Fruit fly (Drosophila melanogaster) whole organism, pupa: ENCODE data around the gene spri.

Source experiments
- CG10348 ChIP-seq: fragments of 200-800 bp; sonication (Bioruptor generic); IDR thresholded peaks from 2 replicates; pipeline ENCODE4 v1.3.6; 2022; ENCODE audit warnings: missing biosample characterization, missing genetic modification characterization
- CG12605 ChIP-seq: fragments of 200-800 bp; sonication (Bioruptor generic); IDR thresholded peaks from 2 replicates; pipeline ENCODE4 v1.3.6; 2022; ENCODE audit warnings: missing biosample characterization, missing genetic modification characterization
- CG13204 ChIP-seq: fragments of 200-800 bp; sonication (Bioruptor generic); optimal IDR thresholded peaks from 2 replicates; lab custom pipeline; 2018; ENCODE audit warnings: missing biosample characterization, mild to moderate bottlenecking, missing genetic modification characterization, moderate library complexity
- CG14655 ChIP-seq: fragments of 200-800 bp; sonication (Bioruptor generic); optimal IDR thresholded peaks from 3 replicates; lab custom pipeline; 2017; ENCODE audit warnings: mild to moderate bottlenecking, missing biosample characterization, missing genetic modification reagents, missing genetic modification characterization
- CG15710 ChIP-seq: fragments of 200-800 bp; sonication (Bioruptor generic); optimal IDR thresholded peaks from 2 replicates; lab custom pipeline; 2018; ENCODE audit warnings: missing biosample characterization, mild to moderate bottlenecking, missing genetic modification characterization, moderate library complexity
- CG17806 ChIP-seq: fragments of 200-800 bp; sonication (Bioruptor generic); optimal IDR thresholded peaks from 2 replicates; lab custom pipeline; 2018; ENCODE audit warnings: missing biosample characterization, mild to moderate bottlenecking, missing genetic modification characterization, moderate library complexity
- CG32121 ChIP-seq: fragments of 200-800 bp; sonication (Bioruptor generic); IDR thresholded peaks from 2 replicates; pipeline ENCODE4 v1.3.6; 2022; ENCODE audit warnings: missing biosample characterization, missing genetic modification characterization
- CG34367 ChIP-seq: fragments of 200-800 bp; sonication (Bioruptor generic); optimal IDR thresholded peaks from 2 replicates; lab custom pipeline; 2018; ENCODE audit warnings: missing biosample characterization, mild to moderate bottlenecking, missing genetic modification characterization
- CG4496 ChIP-seq: fragments of 200-800 bp; sonication (Bioruptor generic); IDR thresholded peaks from 3 replicates; pipeline ENCODE4 v1.3.6; 2022; ENCODE audit warnings: missing biosample characterization, missing genetic modification characterization
- CG8159 ChIP-seq: fragments of 200-800 bp; sonication (Bioruptor generic); optimal IDR thresholded peaks from 3 replicates; lab custom pipeline; 2018; ENCODE audit warnings: missing biosample characterization, mild to moderate bottlenecking, missing genetic modification characterization, moderate library complexity
- CG8301 ChIP-seq: fragments of 200-800 bp; sonication (Bioruptor generic); optimal IDR thresholded peaks from 2 replicates; lab custom pipeline; 2018; ENCODE audit warnings: missing biosample characterization, mild to moderate bottlenecking, missing genetic modification characterization
- CG9948 ChIP-seq: fragments of 200-800 bp; sonication (Bioruptor generic); optimal IDR thresholded peaks from 2 replicates; lab custom pipeline; 2018; ENCODE audit warnings: missing biosample characterization, mild to moderate bottlenecking, missing genetic modification characterization, moderate library complexity
- D1 ChIP-seq: fragments of 200-800 bp; sonication (Bioruptor generic); optimal IDR thresholded peaks from 2 replicates; lab custom pipeline; 2018; ENCODE audit warnings: missing biosample characterization, mild to moderate bottlenecking, missing genetic modification characterization, moderate library complexity
- EcR ChIP-seq: fragments of 200-800 bp; sonication (Bioruptor generic); optimal IDR thresholded peaks from 3 replicates; lab custom pipeline; 2019; ENCODE audit warnings: missing biosample characterization, missing genetic modification characterization, mild to moderate bottlenecking, moderate library complexity, missing genetic modification reagents
- Ets98B ChIP-seq: fragments of 200-800 bp; sonication (Bioruptor generic); IDR thresholded peaks from 2 replicates; pipeline ENCODE4 v1.3.6; 2022; ENCODE audit warnings: missing biosample characterization, missing genetic modification characterization
- Pif1A ChIP-seq: fragments of 200-800 bp; sonication (Bioruptor generic); optimal IDR thresholded peaks from 3 replicates; lab custom pipeline; 2016; ENCODE audit warnings: missing biosample characterization, missing genetic modification characterization
- Pif1B ChIP-seq: fragments of 200-800 bp; sonication (Bioruptor generic); optimal IDR thresholded peaks from 3 replicates; lab custom pipeline; 2016; ENCODE audit warnings: missing biosample characterization, missing genetic modification characterization
- Snoo ChIP-seq: fragments of 200-800 bp; sonication (Bioruptor generic); optimal IDR thresholded peaks from 3 replicates; lab custom pipeline; 2017; ENCODE audit warnings: missing biosample characterization, mild to moderate bottlenecking, missing genetic modification characterization, inconsistent platforms
- fd96Ca ChIP-seq: fragments of 200-800 bp; sonication (Bioruptor generic); IDR thresholded peaks from 3 replicates; pipeline ENCODE4 v1.3.6; 2022; ENCODE audit warnings: missing biosample characterization, missing genetic modification characterization
- gl ChIP-seq: fragments of 200-800 bp; sonication (Bioruptor generic); optimal IDR thresholded peaks from 2 replicates; lab custom pipeline; 2018; ENCODE audit warnings: missing biosample characterization, mild to moderate bottlenecking, missing genetic modification characterization
- rn ChIP-seq: fragments of 200-800 bp; sonication (Bioruptor generic); IDR thresholded peaks from 2 replicates; pipeline ENCODE4 v1.3.6; 2022; ENCODE audit warnings: missing biosample characterization, missing genetic modification characterization

Gene spri

dm6 chrX:10558060-10558459, 27.2 kb downstream of the spri start:
- peak; percentile 20 for TF ChIP-seq CG14655 (GFP tag; lab: Kevin White, UChicago)
- TF ChIP-seq fd96Ca, result no peak
- peak; percentile 43 for TF ChIP-seq Ets98B (GFP tag; lab: Robert Waterston, UW)
- TF ChIP-seq CG8301, result peak; percentile 14
- no peak for TF ChIP-seq CG15710
- no peak for TF ChIP-seq CG12605 (GFP tag; lab: Robert Waterston, UW)
- TF ChIP-seq CG32121, result peak; percentile 17; the same call in 1 of the 2 replicates

- TF ChIP-seq CG8159 (peak; percentile 73), Ets98B (GFP tag; lab: Robert Waterston, UW) (peak; percentile 76), CG4496 (GFP tag; lab: Robert Waterston, UW) (peak; percentile 80; the same call in 2 of the 3 replicates), CG13204 (GFP tag; lab: Kevin White, UChicago) (peak; percentile 22), CG17806 (tag; lab: Kevin White, UChicago) (peak; percentile 70), Pif1A (GFP tag; lab: Kevin White, UChicago) (peak; percentile 87), D1 (tag; lab: Kevin White, UChicago) (peak; percentile 21), CG14655 (GFP tag; lab: Kevin White, UChicago) (peak; percentile 97), EcR (GFP tag; lab: Kevin White, UChicago) (no peak), gl (peak; percentile 36), CG15710 (peak; percentile 67), CG12605 (GFP tag; lab: Robert Waterston, UW) (peak; percentile 53), CG34367 (tag; lab: Kevin White, UChicago) (peak; percentile 58), Snoo (tag; lab: Kevin White, UChicago) (peak; percentile 89), CG8301 (peak; percentile 94), Pif1B (GFP tag; lab: Kevin White, UChicago) (peak; percentile 91), rn (GFP tag; lab: Robert Waterston, UW) (peak; percentile 74), fd96Ca (peak; percentile 87), CG9948 (peak; percentile 75), CG32121 (peak; percentile 78), CG10348 (GFP tag; lab: Robert Waterston, UW) (no peak)
Measured at dm6 chrX:10557432-10557831, 27.8 kb downstream of the spri start.

- TF ChIP-seq CG10348 (GFP tag; lab: Robert Waterston, UW), result no peak
- no peak for TF ChIP-seq CG13204 (GFP tag; lab: Kevin White, UChicago)
- no peak for TF ChIP-seq fd96Ca
- peak; percentile 0 for TF ChIP-seq CG17806 (tag; lab: Kevin White, UChicago)
- no peak for TF ChIP-seq gl
- TF ChIP-seq Pif1B (GFP tag; lab: Kevin White, UChicago), result no peak
- TF ChIP-seq CG8159, result peak; percentile 11
Measured at dm6 chrX:10549050-10549449, 36.2 kb downstream of the spri start.

- no peak for TF ChIP-seq CG17806 (tag; lab: Kevin White, UChicago)
- no peak for TF ChIP-seq CG4496 (GFP tag; lab: Robert Waterston, UW)
- no peak for TF ChIP-seq CG34367 (tag; lab: Kevin White, UChicago)
Measured at dm6 chrX:10547857-10548135, 37.4 kb downstream of the spri start.

- TF ChIP-seq CG4496 (GFP tag; lab: Robert Waterston, UW) (peak; percentile 98), CG9948 (peak; percentile 87), CG32121 (peak; percentile 96), EcR (GFP tag; lab: Kevin White, UChicago) (peak; percentile 9), CG12605 (GFP tag; lab: Robert Waterston, UW) (peak; percentile 90), rn (GFP tag; lab: Robert Waterston, UW) (peak; percentile 83), fd96Ca (peak; percentile 96), Snoo (tag; lab: Kevin White, UChicago) (peak; percentile 90), CG8159 (peak; percentile 87), CG13204 (GFP tag; lab: Kevin White, UChicago) (peak; percentile 30), CG34367 (tag; lab: Kevin White, UChicago) (peak; percentile 87), CG17806 (tag; lab: Kevin White, UChicago) (peak; percentile 86), CG10348 (GFP tag; lab: Robert Waterston, UW) (peak; percentile 76), Pif1A (GFP tag; lab: Kevin White, UChicago) (peak; percentile 92), Pif1B (GFP tag; lab: Kevin White, UChicago) (peak; percentile 90), CG14655 (GFP tag; lab: Kevin White, UChicago) (peak; percentile 95), D1 (tag; lab: Kevin White, UChicago) (peak; percentile 68), Ets98B (GFP tag; lab: Robert Waterston, UW) (peak; percentile 97), CG8301 (peak; percentile 93), CG15710 (peak; percentile 83), gl (peak; percentile 51)
Measured at dm6 chrX:10547070-10547856, 38.0 kb downstream of the spri start.

- TF ChIP-seq CG34367 (tag; lab: Kevin White, UChicago), result no peak
- TF ChIP-seq Pif1B (GFP tag; lab: Kevin White, UChicago), result no peak
- peak; percentile 26 for TF ChIP-seq EcR (GFP tag; lab: Kevin White, UChicago)
- TF ChIP-seq CG13204 (GFP tag; lab: Kevin White, UChicago), result peak; percentile 59
- TF ChIP-seq gl, result peak; percentile 42
- no peak for TF ChIP-seq Pif1A (GFP tag; lab: Kevin White, UChicago)
Measured at dm6 chrX:10546631-10547030, 38.6 kb downstream of the spri start.
